Worm (Caenorhabditis elegans) whole organism, L1 larva: ENCODE measurements around the gene ifg-1.

Source experiments
- aha-1 ChIP-seq: fragments of 150-350 bp; optimal IDR thresholded peaks from 2 replicates; lab custom pipeline; 2014; ENCODE audit warnings: missing biosample characterization, missing genetic modification characterization
- ceh-82 ChIP-seq, 3 experiments: fragments of 150-350 bp in 1 of 3; sonication (generic microtip) in 2 of 3; optimal IDR thresholded peaks; 2 replicates each; lab custom pipeline; 2014 to 2017; ENCODE audit warnings: missing biosample characterization in 3 of 3, missing genetic modification characterization in 3 of 3
- dpl-1 ChIP-seq, 3 experiments: fragments of 150-350 bp in 2 of 3; sonication (generic microtip) in 1 of 3; optimal IDR thresholded peaks; 2 replicates each; lab custom pipeline; 2014 to 2017; ENCODE audit warnings: missing biosample characterization in 3 of 3, missing genetic modification characterization in 3 of 3, missing genetic modification reagents in 3 of 3
- lin-13 ChIP-seq: fragments of 150-350 bp; optimal IDR thresholded peaks from 2 replicates; lab custom pipeline; 2014; ENCODE audit warnings: missing biosample characterization, missing genetic modification reagents, missing genetic modification characterization
- lin-35 ChIP-seq, 2 experiments: fragments of 150-350 bp; optimal IDR thresholded peaks; 2 replicates each; lab custom pipeline; 2014; ENCODE audit warnings: missing biosample characterization in 2 of 2, missing genetic modification characterization in 2 of 2, missing genetic modification reagents in 2 of 2
- nhr-76 ChIP-seq: sonication (generic microtip); optimal IDR thresholded peaks from 2 replicates; lab custom pipeline; 2017; ENCODE audit warnings: missing biosample characterization, missing genetic modification characterization
- nhr-77 ChIP-seq: fragments of 150-350 bp; optimal IDR thresholded peaks from 2 replicates; lab custom pipeline; 2014; ENCODE audit warnings: missing biosample characterization, missing genetic modification characterization
- nhr-84 ChIP-seq: sonication (generic microtip); optimal IDR thresholded peaks from 2 replicates; lab custom pipeline; 2017; ENCODE audit warnings: missing biosample characterization, missing genetic modification characterization
- pqm-1 ChIP-seq: sonication (generic microtip); optimal IDR thresholded peaks from 3 replicates; lab custom pipeline; 2017; ENCODE audit warnings: missing biosample characterization, missing genetic modification characterization
- rnt-1 ChIP-seq: sonication (generic microtip); optimal IDR thresholded peaks from 2 replicates; lab custom pipeline; 2016; ENCODE audit warnings: mild to moderate bottlenecking, missing genetic modification characterization, moderate library complexity, missing compliant biosample characterization
- snpc-4 ChIP-seq: fragments of 150-350 bp; optimal IDR thresholded peaks from 2 replicates; lab custom pipeline; 2014; ENCODE audit warnings: missing biosample characterization, missing genetic modification characterization
- snu-23 ChIP-seq: sonication (generic microtip); optimal IDR thresholded peaks from 2 replicates; lab custom pipeline; 2016; ENCODE audit warnings: missing genetic modification characterization, missing compliant biosample characterization
- tbx-2 ChIP-seq: sonication (generic microtip); optimal IDR thresholded peaks from 2 replicates; lab custom pipeline; 2016; ENCODE audit warnings: missing genetic modification characterization, missing compliant biosample characterization
- ztf-4 ChIP-seq: fragments of 150-350 bp; optimal IDR thresholded peaks from 2 replicates; lab custom pipeline; 2014; ENCODE audit warnings: missing biosample characterization, missing genetic modification characterization

DNA sequence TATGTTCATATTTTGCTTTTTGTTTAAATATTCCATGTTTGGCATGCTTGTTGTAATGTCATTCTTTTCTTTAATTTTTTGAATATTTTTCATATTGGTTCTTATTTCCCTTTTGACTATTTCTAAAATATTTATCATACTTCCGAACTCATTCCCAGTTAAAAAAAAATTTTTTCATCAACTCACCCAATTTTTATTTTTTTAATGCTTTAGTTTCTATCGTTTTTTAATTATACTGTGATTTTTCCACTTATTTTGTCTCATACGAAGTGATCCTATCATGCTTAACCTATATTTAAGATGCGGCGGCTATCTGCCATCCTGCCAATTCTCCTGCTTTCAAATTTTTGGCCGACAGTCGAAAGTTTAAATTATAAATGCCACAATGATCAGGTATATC, 18.5 kb upstream of the ifg-1 start, which contains the start of gene qua-1:
- no peak for TF ChIP-seq dpl-1 (GFP tag; optimal IDR thresholded peaks at IDR 0.05; lab: Kevin White, UChicago)
- no peak for TF ChIP-seq lin-13 (GFP tag; lab: Kevin White, UChicago)
- no peak for TF ChIP-seq tbx-2 (tag; lab: Kevin White, UChicago)
- no peak for TF ChIP-seq nhr-84 (tag; lab: Kevin White, UChicago)
- no peak for TF ChIP-seq nhr-76 (tag; lab: Kevin White, UChicago)
- no peak for TF ChIP-seq pqm-1
- no peak for TF ChIP-seq aha-1 (tag; lab: Kevin White, UChicago)
- no peak for TF ChIP-seq ztf-4 (tag; lab: Kevin White, UChicago)
- no peak for TF ChIP-seq rnt-1
- no peak for TF ChIP-seq snu-23 (GFP tag; lab: Kevin White, UChicago)
- no peak for TF ChIP-seq lin-35 (GFP tag; optimal IDR thresholded peaks at IDR 0.05; lab: Kevin White, UChicago)
- TF ChIP-seq snpc-4 (tag; lab: Kevin White, UChicago), result no peak
- no peak for TF ChIP-seq nhr-77 (tag; lab: Kevin White, UChicago)
- TF ChIP-seq ceh-82 (tag; optimal IDR thresholded peaks at IDR 0.05; lab: Kevin White, UChicago), result no peak
